Worm (Caenorhabditis elegans) whole organism, mixed stage, embryonic: ENCODE results near the gene srz-69.
A peak's percentile ranks its signal among the peaks of the same experiment; 100 is the strongest.

Experiments used
- M03D4.4 ChIP-seq: sonication (generic microtip); optimal IDR thresholded peaks from 2 replicates; lab custom pipeline; 2017; ENCODE audit warnings: mild to moderate bottlenecking, missing genetic modification characterization, missing compliant biosample characterization
- bed-3 ChIP-seq: fragments of 200-800 bp; sonication (Bioruptor generic); optimal IDR thresholded peaks from 3 replicates; lab custom pipeline; 2018; ENCODE audit warnings: mild to moderate bottlenecking, missing genetic modification characterization, moderate library complexity, missing compliant biosample characterization
- blmp-1 ChIP-seq: fragments of 150-350 bp; optimal IDR thresholded peaks from 2 replicates; lab custom pipeline; 2014; ENCODE audit warnings: missing biosample characterization, missing genetic modification characterization
- ceh-39 ChIP-seq: fragments of 150-350 bp; optimal IDR thresholded peaks from 2 replicates; lab custom pipeline; 2014; ENCODE audit warnings: missing biosample characterization, missing genetic modification characterization
- ceh-43 ChIP-seq: fragments of 200-800 bp; sonication (Bioruptor generic); optimal IDR thresholded peaks from 2 replicates; lab custom pipeline; 2018; ENCODE audit warnings: mild to moderate bottlenecking, missing genetic modification characterization, moderate library complexity, missing compliant biosample characterization
- ceh-83 ChIP-seq: fragments of 200-800 bp; sonication (Bioruptor generic); optimal IDR thresholded peaks from 2 replicates; lab custom pipeline; 2018; ENCODE audit warnings: mild to moderate bottlenecking, missing genetic modification characterization, missing compliant biosample characterization
- ces-1 ChIP-seq: fragments of 150-350 bp; optimal IDR thresholded peaks from 2 replicates; lab custom pipeline; 2014; ENCODE audit warnings: missing biosample characterization, missing genetic modification reagents, missing genetic modification characterization
- cnd-1 ChIP-seq: fragments of 200-800 bp; sonication (Bioruptor generic); optimal IDR thresholded peaks from 2 replicates; lab custom pipeline; 2018; ENCODE audit warnings: mild to moderate bottlenecking, missing genetic modification characterization, missing compliant biosample characterization
- drap-1 ChIP-seq: fragments of 200-800 bp; sonication (Bioruptor generic); optimal IDR thresholded peaks from 3 replicates; lab custom pipeline; 2018; ENCODE audit warnings: mild to moderate bottlenecking, missing genetic modification characterization, missing compliant biosample characterization
- elt-1 ChIP-seq: sonication (generic microtip); optimal IDR thresholded peaks from 2 replicates; lab custom pipeline; 2017; ENCODE audit warnings: missing genetic modification characterization, mild to moderate bottlenecking, missing compliant biosample characterization, antibody characterized with exemption, moderate library complexity, borderline replicate concordance; ENCODE audit not compliant: insufficient read depth
- elt-3 ChIP-seq: fragments of 150-350 bp; optimal IDR thresholded peaks from 2 replicates; lab custom pipeline; 2014; ENCODE audit warnings: missing biosample characterization, missing genetic modification characterization
- flh-1 ChIP-seq: fragments of 200-800 bp; sonication (Bioruptor generic); optimal IDR thresholded peaks from 2 replicates; lab custom pipeline; 2018; ENCODE audit warnings: mild to moderate bottlenecking, missing genetic modification characterization, moderate library complexity, missing compliant biosample characterization
- ham-2 ChIP-seq: fragments of 200-800 bp; sonication (Bioruptor generic); optimal IDR thresholded peaks from 2 replicates; lab custom pipeline; 2018; ENCODE audit warnings: mild to moderate bottlenecking, missing genetic modification characterization, missing compliant biosample characterization
- hlh-1 ChIP-seq: fragments of 150-350 bp; optimal IDR thresholded peaks from 2 replicates; lab custom pipeline; 2014; ENCODE audit warnings: missing biosample characterization, missing genetic modification reagents, missing genetic modification characterization
- lin-13 ChIP-seq: fragments of 150-350 bp; optimal IDR thresholded peaks from 2 replicates; lab custom pipeline; 2014; ENCODE audit warnings: missing biosample characterization, missing genetic modification characterization
- lin-32 ChIP-seq: fragments of 200-800 bp; sonication (Bioruptor generic); optimal IDR thresholded peaks from 2 replicates; lab custom pipeline; 2018; ENCODE audit warnings: mild to moderate bottlenecking, missing genetic modification characterization, missing compliant biosample characterization
- lsy-2 ChIP-seq: fragments of 150-350 bp; optimal IDR thresholded peaks from 2 replicates; lab custom pipeline; 2014; ENCODE audit warnings: missing biosample characterization, missing genetic modification characterization
- mab-5 ChIP-seq: fragments of 150-350 bp; optimal IDR thresholded peaks from 2 replicates; lab custom pipeline; 2014; ENCODE audit warnings: missing biosample characterization, missing genetic modification characterization
- mep-1 ChIP-seq: fragments of 150-350 bp; optimal IDR thresholded peaks from 2 replicates; lab custom pipeline; 2017; ENCODE audit warnings: missing biosample characterization, missing genetic modification reagents, missing genetic modification characterization, inconsistent platforms
- mls-2 ChIP-seq: sonication (generic microtip); optimal IDR thresholded peaks from 2 replicates; lab custom pipeline; 2016; ENCODE audit warnings: mild to moderate bottlenecking, missing genetic modification characterization, moderate library complexity, missing compliant biosample characterization
- nhr-12 ChIP-seq: fragments of 150-350 bp; optimal IDR thresholded peaks from 2 replicates; lab custom pipeline; 2014; ENCODE audit warnings: missing biosample characterization, missing genetic modification characterization
- nhr-2 ChIP-seq: fragments of 150-350 bp; optimal IDR thresholded peaks from 2 replicates; lab custom pipeline; 2014; ENCODE audit warnings: missing biosample characterization, missing genetic modification characterization
- nhr-237 ChIP-seq: fragments of 150-350 bp; optimal IDR thresholded peaks from 2 replicates; lab custom pipeline; 2014; ENCODE audit warnings: missing biosample characterization, missing genetic modification characterization
- nhr-28 ChIP-seq: fragments of 150-350 bp; optimal IDR thresholded peaks from 2 replicates; lab custom pipeline; 2014; ENCODE audit warnings: missing biosample characterization, missing genetic modification characterization
- nhr-76 ChIP-seq: sonication (generic microtip); optimal IDR thresholded peaks from 2 replicates; lab custom pipeline; 2017; ENCODE audit warnings: missing biosample characterization, missing genetic modification characterization
- pha-4 ChIP-seq: fragments of 150-350 bp; optimal IDR thresholded peaks from 2 replicates; lab custom pipeline; 2018; ENCODE audit warnings: missing biosample characterization, missing genetic modification reagents, missing genetic modification characterization
- sem-2 ChIP-seq: fragments of 200-800 bp; sonication (Bioruptor generic); optimal IDR thresholded peaks from 2 replicates; lab custom pipeline; 2018; ENCODE audit warnings: mild to moderate bottlenecking, missing genetic modification characterization, missing compliant biosample characterization
- snpc-4 ChIP-seq: fragments of 150-350 bp; optimal IDR thresholded peaks from 2 replicates; lab custom pipeline; 2014; ENCODE audit warnings: missing biosample characterization, missing genetic modification characterization
- sptf-1 ChIP-seq: sonication (generic microtip); optimal IDR thresholded peaks from 2 replicates; lab custom pipeline; 2017; ENCODE audit warnings: mild to moderate bottlenecking, missing genetic modification characterization, moderate library complexity, missing compliant biosample characterization
- tbx-8 ChIP-seq: fragments of 200-800 bp; sonication (Bioruptor generic); optimal IDR thresholded peaks from 2 replicates; lab custom pipeline; 2018; ENCODE audit warnings: mild to moderate bottlenecking, missing genetic modification characterization, moderate library complexity, missing compliant biosample characterization
- unc-120 ChIP-seq: sonication (generic microtip); optimal IDR thresholded peaks from 2 replicates; lab custom pipeline; 2017; ENCODE audit warnings: missing genetic modification characterization, missing compliant biosample characterization; ENCODE audit not compliant: poor library complexity, severe bottlenecking
- unc-39 ChIP-seq: fragments of 150-350 bp; optimal IDR thresholded peaks from 2 replicates; lab custom pipeline; 2014; ENCODE audit warnings: missing biosample characterization, missing genetic modification characterization
- unc-62 ChIP-seq: fragments of 150-350 bp; optimal IDR thresholded peaks from 2 replicates; lab custom pipeline; 2014; ENCODE audit warnings: missing biosample characterization, missing genetic modification reagents, missing genetic modification characterization
- zip-8 ChIP-seq: fragments of 150-350 bp; optimal IDR thresholded peaks from 2 replicates; lab custom pipeline; 2014; ENCODE audit warnings: missing biosample characterization, missing genetic modification characterization
- ztf-11 ChIP-seq: fragments of 150-350 bp; optimal IDR thresholded peaks from 2 replicates; lab custom pipeline; 2014; ENCODE audit warnings: missing biosample characterization, missing genetic modification characterization

The srz-69 gene

DNA sequence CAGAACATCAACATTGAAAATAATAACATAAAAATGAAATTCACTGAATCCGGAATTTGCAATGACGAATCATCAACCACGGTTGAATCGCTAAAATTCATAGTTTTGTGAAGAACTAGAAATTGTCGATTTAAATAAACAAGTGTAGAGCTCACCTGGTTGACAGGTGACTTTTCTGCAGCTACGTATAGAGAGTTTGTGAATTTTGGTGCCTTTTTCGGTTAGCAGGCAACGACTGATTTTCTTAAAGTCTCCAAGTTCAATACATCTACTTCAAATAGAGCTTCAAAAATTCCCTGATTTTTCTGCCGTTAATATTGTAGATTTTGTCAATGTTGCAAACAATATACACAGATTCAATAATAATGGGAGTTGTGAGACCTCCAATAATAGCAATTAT is at the start of gene srz-69:
srz-69 (minus strand) TSS at position 101 of the 400 bp plus-strand sequence.
- TF ChIP-seq flh-1 (GFP tag; lab: Kevin White, UChicago) (no peak), mab-5 (tag; lab: Kevin White, UChicago) (no peak), nhr-76 (tag; lab: Kevin White, UChicago) (no peak), sptf-1 (tag; lab: Kevin White, UChicago) (no peak), ceh-39 (tag; lab: Kevin White, UChicago) (no peak), mep-1 (tag; lab: Kevin White, UChicago) (no peak), lsy-2 (tag; lab: Kevin White, UChicago) (no peak)

DNA sequence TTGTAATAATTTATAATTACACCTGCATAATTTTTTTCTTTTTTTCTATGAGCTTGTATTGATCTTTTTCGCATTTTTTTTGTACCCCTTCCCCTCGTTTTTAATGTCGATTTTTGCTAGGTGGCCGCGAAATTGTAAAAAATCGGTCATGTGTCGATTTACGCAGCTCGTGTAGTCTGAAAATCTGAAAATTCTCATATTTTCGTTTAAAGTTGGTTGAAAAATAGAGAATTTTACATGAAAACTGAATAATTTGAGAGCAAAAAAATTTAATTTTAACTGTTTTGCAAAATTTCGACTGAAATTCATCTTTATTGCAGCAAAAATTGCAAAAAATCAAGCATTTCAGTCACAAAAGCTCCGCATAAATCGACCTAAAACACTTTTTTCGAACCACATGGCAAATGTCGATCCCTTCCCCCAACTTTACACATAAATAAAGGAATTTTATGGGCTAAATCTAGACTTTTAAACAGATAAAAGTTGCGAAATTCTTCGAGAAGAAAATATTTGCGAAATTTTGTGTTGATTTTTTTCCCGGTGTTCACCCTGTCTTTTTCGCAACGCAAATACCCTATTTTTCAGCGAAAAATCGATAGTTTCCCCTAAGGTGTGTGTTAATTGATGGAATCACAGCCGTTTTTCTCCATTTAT is 49.2 kb upstream of the srz-69 start:
- TF ChIP-seq flh-1 (GFP tag; lab: Kevin White, UChicago) = no peak
- TF ChIP-seq ztf-11 (tag; lab: Kevin White, UChicago) = no peak
- no peak for TF ChIP-seq pha-4 (tag; lab: Kevin White, UChicago)
- no peak for TF ChIP-seq unc-120 (tag; lab: Kevin White, UChicago)
- no peak for TF ChIP-seq lsy-2 (tag; lab: Kevin White, UChicago)
- no peak for TF ChIP-seq nhr-2 (tag; lab: Kevin White, UChicago)
- no peak for TF ChIP-seq tbx-8 (GFP tag; lab: Kevin White, UChicago)
- no peak for TF ChIP-seq nhr-237
- no peak for TF ChIP-seq nhr-28 (tag; lab: Kevin White, UChicago)
- TF ChIP-seq unc-62 (GFP tag; lab: Kevin White, UChicago) = no peak
- TF ChIP-seq sem-2 (GFP tag; lab: Kevin White, UChicago) = no peak
- TF ChIP-seq ceh-39 (tag; lab: Kevin White, UChicago) = no peak
- no peak for TF ChIP-seq bed-3 (GFP tag; lab: Kevin White, UChicago)
- no peak for TF ChIP-seq lin-13 (tag; lab: Kevin White, UChicago)
- TF ChIP-seq zip-8 (tag; lab: Kevin White, UChicago) = no peak

DNA sequence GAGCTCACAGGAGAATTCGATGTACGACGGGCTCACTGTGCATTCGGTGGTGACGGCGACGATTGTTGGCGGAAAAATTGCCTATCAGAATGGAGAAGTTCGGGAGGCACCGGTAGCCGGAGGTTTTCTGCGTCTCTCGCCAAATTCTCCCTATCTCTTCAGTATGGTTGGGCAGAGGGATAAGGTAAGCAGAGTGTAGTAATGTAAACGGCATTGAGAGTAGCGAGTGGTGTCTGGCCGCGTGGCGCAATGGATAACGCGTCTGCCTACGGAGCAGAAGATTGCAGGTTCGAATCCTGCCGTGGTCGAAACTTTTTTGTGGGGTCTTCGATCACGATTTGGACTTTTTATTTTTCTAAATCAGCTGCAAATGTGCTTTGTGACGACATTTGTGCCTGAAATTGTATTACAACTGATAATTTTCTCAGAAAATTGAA is 47.6 kb upstream of the srz-69 start:
- TF ChIP-seq nhr-12 (tag; lab: Kevin White, UChicago) (no peak), ces-1 (GFP tag; lab: Kevin White, UChicago) (no peak), zip-8 (tag; lab: Kevin White, UChicago) (no peak), elt-1 (no peak), M03D4.4 (tag; lab: Kevin White, UChicago) (peak; percentile 89), ztf-11 (tag; lab: Kevin White, UChicago) (no peak), sem-2 (GFP tag; lab: Kevin White, UChicago) (peak; percentile 82), ceh-39 (tag; lab: Kevin White, UChicago) (no peak), sptf-1 (tag; lab: Kevin White, UChicago) (peak; percentile 90), ceh-43 (GFP tag; lab: Kevin White, UChicago) (peak; percentile 75), nhr-2 (tag; lab: Kevin White, UChicago) (no peak), cnd-1 (tag; lab: Kevin White, UChicago) (peak; percentile 83), mab-5 (tag; lab: Kevin White, UChicago) (no peak), ham-2 (GFP tag; lab: Kevin White, UChicago) (peak; percentile 67), mls-2 (peak; percentile 88), unc-62 (GFP tag; lab: Kevin White, UChicago) (peak; percentile 17), nhr-76 (tag; lab: Kevin White, UChicago) (no peak), snpc-4 (no peak), elt-3 (tag; lab: Kevin White, UChicago) (no peak), lin-13 (tag; lab: Kevin White, UChicago) (no peak), hlh-1 (tag; lab: Kevin White, UChicago) (no peak), blmp-1 (tag; lab: Kevin White, UChicago) (no peak), lsy-2 (tag; lab: Kevin White, UChicago) (no peak), tbx-8 (GFP tag; lab: Kevin White, UChicago) (peak; percentile 54), bed-3 (GFP tag; lab: Kevin White, UChicago) (peak; percentile 57), nhr-237 (no peak), unc-39 (tag; lab: Kevin White, UChicago) (peak; percentile 26), unc-120 (tag; lab: Kevin White, UChicago) (peak; percentile 74), ceh-83 (GFP tag; lab: Kevin White, UChicago) (peak; percentile 83), drap-1 (GFP tag; lab: Kevin White, UChicago) (peak; percentile 88), lin-32 (GFP tag; lab: Kevin White, UChicago) (peak; percentile 53), pha-4 (tag; lab: Kevin White, UChicago) (no peak), mep-1 (tag; lab: Kevin White, UChicago) (no peak), flh-1 (GFP tag; lab: Kevin White, UChicago) (peak; percentile 54), nhr-28 (tag; lab: Kevin White, UChicago) (peak; percentile 5)
- TF ChIP-seq, all 35 proteins: peak for 17
